Fruit fly (Drosophila melanogaster): ENCODE data around the gene grim.

DNA sequence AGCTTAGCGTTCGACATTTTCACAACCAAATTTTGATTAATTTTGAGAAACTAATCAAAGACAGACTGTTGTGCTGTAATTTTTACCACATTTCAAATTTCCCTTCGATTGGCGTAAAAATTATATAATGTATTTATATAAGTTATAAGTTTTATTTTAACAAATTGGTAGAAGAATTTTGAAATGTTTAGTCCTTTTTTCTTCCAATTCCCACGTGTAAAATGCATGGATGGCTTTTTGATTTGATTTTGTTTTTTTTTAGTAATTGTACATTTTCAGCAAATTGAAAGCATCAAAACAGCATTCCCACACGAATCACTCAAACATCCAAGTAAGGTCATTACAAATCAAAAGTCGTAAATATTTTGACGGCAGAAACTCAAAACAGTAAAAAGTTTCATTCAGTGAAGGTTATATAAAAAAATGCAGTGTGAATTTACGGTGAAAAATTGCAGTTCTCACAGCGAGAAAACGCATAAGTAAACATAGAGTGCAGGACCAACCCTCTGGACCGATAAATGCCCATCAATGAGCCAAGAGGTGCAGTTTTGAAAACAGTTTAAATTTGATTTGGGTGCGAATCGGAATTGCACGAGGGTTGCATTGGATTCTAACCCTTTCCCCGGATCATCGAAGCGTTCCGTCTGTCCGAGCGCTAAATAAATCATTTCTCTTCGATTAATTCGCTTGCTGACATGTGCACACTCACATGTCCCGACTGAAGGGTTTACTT, 9.8 kb downstream of the grim start, which contains the start of gene CG5103:
- no peak for TF ChIP-seq psq (optimal IDR thresholded peaks at IDR 0.05)
- TF ChIP-seq Dll (optimal IDR thresholded peaks at IDR 0.05) = no peak
- TF ChIP-seq EcR (GFP tag; optimal IDR thresholded peaks at IDR 0.05) = no peak
- TF ChIP-seq pan (optimal IDR thresholded peaks at IDR 0.05) = no peak
- TF ChIP-seq CG8478 (optimal IDR thresholded peaks at IDR 0.05) = no peak
